Fruit fly (Drosophila melanogaster) whole organism, adult: ENCODE data around the gene Vml.
A peak's percentile ranks its signal among the peaks of the same experiment; 100 is the strongest.

ENCODE experiments used
- CG11617 ChIP-seq: fragments of 200-800 bp; sonication (Bioruptor generic); optimal IDR thresholded peaks from 2 replicates; lab custom pipeline; 2017; ENCODE audit warnings: mild to moderate bottlenecking, missing biosample characterization, missing genetic modification reagents, missing genetic modification characterization
- CG12768 ChIP-seq: fragments of 200-800 bp; sonication (Bioruptor generic); optimal IDR thresholded peaks from 2 replicates; lab custom pipeline; 2017; ENCODE audit warnings: missing biosample characterization, missing genetic modification characterization, mild to moderate bottlenecking, moderate library complexity, missing genetic modification reagents
- CG14711 ChIP-seq: fragments of 200-800 bp; sonication (Bioruptor generic); optimal IDR thresholded peaks from 2 replicates; lab custom pipeline; 2018; ENCODE audit warnings: missing biosample characterization, mild to moderate bottlenecking, missing genetic modification characterization, moderate library complexity
- CG1620 ChIP-seq: fragments of 200-800 bp; sonication (Bioruptor generic); optimal IDR thresholded peaks from 2 replicates; lab custom pipeline; 2016; ENCODE audit warnings: missing biosample characterization, missing genetic modification characterization
- CG33017 ChIP-seq: fragments of 200-800 bp; sonication (Bioruptor generic); optimal IDR thresholded peaks from 2 replicates; lab custom pipeline; 2018; ENCODE audit warnings: missing biosample characterization, mild to moderate bottlenecking, missing genetic modification characterization, moderate library complexity
- CG5204 ChIP-seq: fragments of 200-800 bp; sonication (Bioruptor generic); optimal IDR thresholded peaks from 2 replicates; lab custom pipeline; 2016; ENCODE audit warnings: missing biosample characterization, missing genetic modification characterization
- CG7045 ChIP-seq: fragments of 200-800 bp; sonication (Bioruptor generic); optimal IDR thresholded peaks from 2 replicates; lab custom pipeline; 2017; ENCODE audit warnings: missing biosample characterization, mild to moderate bottlenecking, missing genetic modification characterization
- CG7101 ChIP-seq: fragments of 200-800 bp; sonication (Bioruptor generic); optimal IDR thresholded peaks from 2 replicates; lab custom pipeline; 2018; ENCODE audit warnings: missing biosample characterization, mild to moderate bottlenecking, missing genetic modification characterization, moderate library complexity
- Clk ChIP-seq: fragments of 200-800 bp; sonication (Bioruptor generic); optimal IDR thresholded peaks from 2 replicates; lab custom pipeline; 2017; ENCODE audit warnings: missing biosample characterization, missing genetic modification characterization
- Crg-1 ChIP-seq: fragments of 200-800 bp; sonication (Bioruptor generic); optimal IDR thresholded peaks from 2 replicates; lab custom pipeline; 2016; ENCODE audit warnings: missing biosample characterization, missing genetic modification characterization
- Hr96 ChIP-seq: fragments of 200-800 bp; sonication (Bioruptor generic); optimal IDR thresholded peaks from 2 replicates; lab custom pipeline; 2016; ENCODE audit warnings: missing biosample characterization, missing genetic modification characterization
- Mnt ChIP-seq: fragments of 200-800 bp; sonication (Bioruptor generic); optimal IDR thresholded peaks from 2 replicates; lab custom pipeline; 2016; ENCODE audit warnings: missing biosample characterization, mild to moderate bottlenecking, missing genetic modification characterization
- bab1 ChIP-seq: fragments of 200-800 bp; sonication (Bioruptor generic); optimal IDR thresholded peaks from 3 replicates; lab custom pipeline; 2019; ENCODE audit warnings: missing biosample characterization, mild to moderate bottlenecking, missing genetic modification characterization, moderate library complexity
- cic ChIP-seq: fragments of 200-800 bp; sonication (Bioruptor generic); optimal IDR thresholded peaks from 2 replicates; lab custom pipeline; 2017; ENCODE audit warnings: missing biosample characterization, mild to moderate bottlenecking, missing genetic modification characterization, moderate library complexity
- cnc ChIP-seq, 2 experiments: fragments of >200 bp; optimal IDR thresholded peaks; 2 replicates each; lab custom pipeline; 2017
- kay ChIP-seq: fragments of 200-800 bp; sonication (Bioruptor generic); peaks from one replicate; lab custom pipeline; 2016; ENCODE audit warnings: missing biosample characterization, missing genetic modification characterization, borderline replicate concordance
- ovo ChIP-seq: fragments of 200-800 bp; sonication (Bioruptor generic); optimal IDR thresholded peaks from 2 replicates; lab custom pipeline; 2016; ENCODE audit warnings: missing biosample characterization, missing genetic modification characterization
- pad ChIP-seq: fragments of 200-800 bp; sonication (Bioruptor generic); optimal IDR thresholded peaks from 3 replicates; lab custom pipeline; 2017; ENCODE audit warnings: missing biosample characterization, missing genetic modification characterization, mild to moderate bottlenecking, moderate library complexity, missing genetic modification reagents
- tj ChIP-seq: fragments of 200-800 bp; sonication (Bioruptor generic); optimal IDR thresholded peaks from 3 replicates; lab custom pipeline; 2017; ENCODE audit warnings: missing biosample characterization, mild to moderate bottlenecking, missing genetic modification characterization, moderate library complexity
- toe ChIP-seq: fragments of 200-800 bp; sonication (Bioruptor generic); optimal IDR thresholded peaks from 2 replicates; lab custom pipeline; 2016; ENCODE audit warnings: missing biosample characterization, missing genetic modification characterization

Vml gene

DNA sequence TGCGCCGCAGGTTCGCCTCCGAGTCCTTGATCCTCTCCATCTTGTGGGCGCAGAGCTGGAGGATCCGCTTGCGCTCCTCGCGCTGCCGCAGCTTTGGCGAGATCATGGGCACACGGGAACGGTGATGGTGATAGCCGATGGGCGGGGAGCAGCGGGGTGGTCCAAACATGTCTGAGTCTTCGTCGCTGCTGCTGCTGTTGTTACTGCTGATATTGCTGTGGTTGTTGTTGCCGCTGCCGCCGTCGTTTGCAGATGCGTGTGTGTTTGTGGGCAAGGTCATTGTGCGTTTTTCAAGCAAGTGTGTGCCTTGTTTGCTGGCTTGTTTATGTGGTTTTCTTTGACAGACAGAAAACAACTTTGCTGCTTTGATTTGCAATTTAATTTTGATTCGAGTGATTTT, 16.8 kb downstream of the Vml start:
- TF ChIP-seq tj: no peak
- no peak for TF ChIP-seq CG7045 (GFP tag; lab: Kevin White, UChicago)
- TF ChIP-seq toe (GFP tag; lab: Kevin White, UChicago): no peak

DNA sequence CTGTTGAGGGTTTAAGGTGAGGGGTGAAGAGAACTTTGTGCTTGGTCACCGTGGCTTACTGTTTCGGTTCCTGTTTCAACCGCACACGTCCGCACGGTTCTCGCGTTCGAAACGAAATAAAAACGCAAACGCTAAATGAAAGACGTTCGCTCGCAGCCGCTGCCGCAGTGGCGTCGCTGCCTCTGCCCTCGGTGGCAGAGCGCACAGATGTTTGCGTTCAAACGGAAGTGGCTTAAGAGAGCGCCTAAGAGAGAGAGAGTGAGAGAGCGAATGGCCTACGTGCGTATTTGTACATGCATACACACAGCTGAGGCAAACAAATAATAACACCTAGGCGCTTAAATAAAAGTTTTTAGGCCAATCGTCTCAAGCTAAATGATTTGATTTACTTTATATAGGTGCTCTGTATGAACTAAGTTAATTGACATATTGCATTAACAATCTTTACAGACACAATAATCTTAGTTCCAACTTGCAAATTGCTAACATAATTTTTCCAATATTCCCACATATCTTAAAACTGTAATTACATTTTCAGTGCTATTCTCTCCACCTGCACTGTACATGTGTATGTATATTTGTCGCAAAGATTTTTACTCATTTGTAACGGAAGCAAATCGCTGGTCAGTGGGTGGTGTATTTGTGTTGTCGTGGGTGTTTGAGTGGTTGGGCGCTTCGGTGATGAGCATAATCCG, 17.8 kb downstream of the Vml start, which contains the start of gene CG2865:
CG2865 (minus strand) TSS at position 118 of the 695 bp plus-strand sequence.
- TF ChIP-seq CG11617 (GFP tag; lab: Kevin White, UChicago): peak; percentile 97
- peak; percentile 85 for TF ChIP-seq cic
- TF ChIP-seq toe (GFP tag; lab: Kevin White, UChicago): peak; percentile 90
- peak; percentile 92 for TF ChIP-seq Mnt (GFP tag; lab: Kevin White, UChicago)
- peak; percentile 94 for TF ChIP-seq ovo (GFP tag; lab: Kevin White, UChicago)
- TF ChIP-seq cnc (optimal IDR thresholded peaks at IDR 0.05; lab: Kevin White, UChicago): no peak
- TF ChIP-seq pad (GFP tag; lab: Kevin White, UChicago): peak; percentile 93
- peak; percentile 93 for TF ChIP-seq CG14711 (tag; lab: Kevin White, UChicago)
- TF ChIP-seq bab1 (GFP tag; lab: Kevin White, UChicago): peak; percentile 99
- peak; percentile 95 for TF ChIP-seq CG33017 (tag; lab: Kevin White, UChicago)
- peak; percentile 98 for TF ChIP-seq Hr96
- TF ChIP-seq CG7045 (GFP tag; lab: Kevin White, UChicago): peak; percentile 96
- peak; percentile 89 for TF ChIP-seq CG1620 (GFP tag; lab: Kevin White, UChicago)
- TF ChIP-seq Crg-1 (GFP tag; lab: Kevin White, UChicago): peak; percentile 93
- peak; percentile 81 for TF ChIP-seq Clk
- peak; percentile 95 for TF ChIP-seq CG5204 (GFP tag; lab: Kevin White, UChicago)
- peak; percentile 98 for TF ChIP-seq CG7101 (tag; lab: Kevin White, UChicago)
- peak; percentile 95 for TF ChIP-seq kay
- TF ChIP-seq tj: peak; percentile 86
- TF ChIP-seq CG12768 (GFP tag; lab: Kevin White, UChicago): peak; percentile 95

DNA sequence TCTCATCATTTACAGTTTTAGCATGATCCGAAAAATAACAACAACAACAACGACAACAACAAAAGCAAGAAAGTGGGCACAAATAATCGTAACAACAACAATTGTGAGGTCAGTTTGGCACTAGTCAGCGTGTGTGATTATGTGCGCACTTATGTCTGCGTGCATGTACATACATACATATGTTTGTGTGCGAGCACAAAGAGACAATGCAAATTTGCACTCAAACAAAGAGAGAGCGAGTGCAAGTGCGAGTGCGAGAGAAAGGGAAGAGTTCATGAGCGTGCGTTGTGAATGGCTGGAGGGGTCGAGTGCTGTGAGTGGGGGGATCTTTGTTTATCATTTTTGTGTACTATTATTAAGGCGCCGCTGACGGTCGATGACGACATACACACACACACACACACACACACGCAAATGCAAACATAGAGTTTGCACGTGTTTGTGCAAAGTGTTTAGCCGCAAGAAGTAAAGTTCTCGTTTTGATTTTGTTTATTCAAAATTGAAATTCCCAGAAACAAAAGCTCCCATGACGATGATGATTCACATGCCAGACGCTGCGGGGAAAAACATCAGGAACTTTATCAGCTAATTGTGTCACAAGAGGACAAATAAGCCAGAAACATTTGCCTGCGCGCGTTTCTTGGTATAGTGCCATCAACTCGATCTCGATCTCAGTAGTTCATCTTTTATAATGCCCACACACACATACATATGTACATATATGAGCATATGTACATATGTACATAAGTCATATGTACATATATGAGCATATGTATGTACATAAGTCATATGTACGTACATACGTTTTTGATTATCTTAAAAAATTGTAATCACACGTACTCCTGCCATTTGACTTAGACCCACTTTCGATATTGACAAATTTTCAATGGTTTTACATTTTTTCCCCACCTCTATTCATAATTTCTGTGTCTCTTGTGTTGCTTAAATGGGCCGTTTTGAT, 19.1 kb downstream of the Vml start:
- TF ChIP-seq CG33017 (tag; lab: Kevin White, UChicago): no peak
- peak; percentile 61 for TF ChIP-seq pad (GFP tag; lab: Kevin White, UChicago)
- TF ChIP-seq CG1620 (GFP tag; lab: Kevin White, UChicago): no peak
- peak; percentile 39 for TF ChIP-seq Mnt (GFP tag; lab: Kevin White, UChicago)
- no peak for TF ChIP-seq CG11617 (GFP tag; lab: Kevin White, UChicago)
- TF ChIP-seq ovo (GFP tag; lab: Kevin White, UChicago): no peak
- TF ChIP-seq CG7101 (tag; lab: Kevin White, UChicago): peak; percentile 42
- peak; percentile 20 for TF ChIP-seq cic
- TF ChIP-seq bab1 (GFP tag; lab: Kevin White, UChicago): peak; percentile 50
- TF ChIP-seq CG14711 (tag; lab: Kevin White, UChicago): peak; percentile 47
- TF ChIP-seq tj: peak; percentile 44
- no peak for TF ChIP-seq toe (GFP tag; lab: Kevin White, UChicago)
- no peak for TF ChIP-seq cnc (optimal IDR thresholded peaks at IDR 0.05; lab: Kevin White, UChicago)

DNA sequence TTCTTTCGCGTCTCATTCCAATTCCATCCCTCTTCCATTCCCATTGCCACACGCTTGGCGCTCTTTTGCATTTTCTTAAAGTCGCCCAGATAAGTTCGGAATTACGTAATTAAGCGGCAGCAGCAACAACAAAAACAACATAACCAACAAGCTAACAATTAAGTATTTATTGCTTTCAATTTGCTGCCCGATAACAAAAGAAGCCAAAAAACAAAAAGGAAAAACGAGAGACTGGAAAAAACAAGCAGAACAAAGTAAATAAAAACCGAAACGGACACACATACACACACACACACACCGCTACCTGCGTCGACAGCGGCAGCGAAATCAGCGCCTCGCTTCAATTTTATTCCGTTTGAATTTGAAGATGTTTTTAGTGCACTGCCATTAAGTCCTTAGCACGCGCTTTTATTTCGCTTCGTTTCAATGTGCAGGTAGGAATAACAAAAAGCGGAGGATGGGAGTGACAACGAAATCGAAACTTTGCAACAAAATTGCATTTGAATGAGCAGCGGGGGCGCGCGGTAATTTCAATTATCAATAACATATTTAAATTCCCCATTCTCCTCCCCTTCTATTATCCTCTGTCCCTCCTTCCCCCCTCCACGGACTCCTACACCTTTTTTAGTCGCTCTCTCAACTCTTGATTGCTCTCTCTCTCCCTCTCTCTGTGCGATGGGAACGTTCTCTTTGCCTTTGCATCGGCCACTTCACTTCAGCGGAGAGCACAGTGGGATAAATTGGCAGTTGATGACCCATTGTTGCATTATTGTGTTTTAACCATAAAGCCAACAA, 20.0 kb downstream of the Vml start, which contains the start of gene Raf:
Raf (plus strand) TSS at position 32 of the 795 bp plus-strand sequence.
- no peak for TF ChIP-seq toe (GFP tag; lab: Kevin White, UChicago)
- no peak for TF ChIP-seq Clk
- TF ChIP-seq cic: no peak
- no peak for TF ChIP-seq Mnt (GFP tag; lab: Kevin White, UChicago)
- TF ChIP-seq CG7045 (GFP tag; lab: Kevin White, UChicago): no peak
- no peak for TF ChIP-seq tj
- peak; percentile 79 for TF ChIP-seq Crg-1 (GFP tag; lab: Kevin White, UChicago)
- TF ChIP-seq CG12768 (GFP tag; lab: Kevin White, UChicago): no peak
- peak; percentile 72 for TF ChIP-seq ovo (GFP tag; lab: Kevin White, UChicago)
- TF ChIP-seq CG11617 (GFP tag; lab: Kevin White, UChicago): no peak
- TF ChIP-seq CG33017 (tag; lab: Kevin White, UChicago): no peak
- no peak for TF ChIP-seq Hr96
- no peak for TF ChIP-seq CG5204 (GFP tag; lab: Kevin White, UChicago)
- no peak for TF ChIP-seq CG1620 (GFP tag; lab: Kevin White, UChicago)
- peak; percentile 84 for TF ChIP-seq pad (GFP tag; lab: Kevin White, UChicago)
- no peak for TF ChIP-seq kay
- TF ChIP-seq CG7101 (tag; lab: Kevin White, UChicago): no peak
- TF ChIP-seq cnc (optimal IDR thresholded peaks at IDR 0.05; lab: Kevin White, UChicago): no peak
